Fruit fly (Drosophila melanogaster) whole organism, wandering third instar larva: Measurements from ENCODE around the gene mtrm.

Experiments
- Abd-B ChIP-seq: fragments of >200 bp; optimal IDR thresholded peaks from 2 replicates; lab custom pipeline; 2017; ENCODE audit warnings: missing biosample characterization, missing genetic modification characterization
- CG32264 ChIP-seq: fragments of 200-800 bp; sonication (Bioruptor generic); optimal IDR thresholded peaks from 2 replicates; lab custom pipeline; 2016; ENCODE audit warnings: missing biosample characterization, missing genetic modification characterization
- CG9705 ChIP-seq: fragments of 200-800 bp; sonication (Bioruptor generic); optimal IDR thresholded peaks from 2 replicates; lab custom pipeline; 2018; ENCODE audit warnings: missing biosample characterization, mild to moderate bottlenecking, missing genetic modification characterization
- CrebA ChIP-seq: fragments of 200-800 bp; sonication (Bioruptor generic); optimal IDR thresholded peaks from 2 replicates; lab custom pipeline; 2016; ENCODE audit warnings: missing biosample characterization, mild to moderate bottlenecking, missing genetic modification characterization, borderline replicate concordance
- Dfd ChIP-seq: fragments of >200 bp; optimal IDR thresholded peaks from 2 replicates; lab custom pipeline; 2017; ENCODE audit warnings: missing biosample characterization, missing genetic modification characterization
- Dif ChIP-seq: fragments of 200-275, 200-300 bp; sonication (Bioruptor generic); optimal IDR thresholded peaks from 2 replicates; lab custom pipeline; 2018; ENCODE audit warnings: missing biosample characterization, missing genetic modification characterization; ENCODE audit not compliant: partially characterized antibody
- GATAd ChIP-seq: sonication (Bioruptor generic); optimal IDR thresholded peaks from 2 replicates; lab custom pipeline; 2016; ENCODE audit warnings: missing biosample characterization, missing genetic modification characterization
- HLH106 ChIP-seq: fragments of 200-800 bp; optimal IDR thresholded peaks from 3 replicates; lab custom pipeline; 2019; ENCODE audit warnings: missing biosample characterization, mild to moderate bottlenecking, missing genetic modification characterization, moderate library complexity
- Hnf4 ChIP-seq: fragments of 200-800 bp; sonication (Bioruptor generic); optimal IDR thresholded peaks from 2 replicates; lab custom pipeline; 2016; ENCODE audit warnings: missing biosample characterization, mild to moderate bottlenecking, missing genetic modification characterization
- Hr78 ChIP-seq: fragments of >200 bp; optimal IDR thresholded peaks from 2 replicates; lab custom pipeline; 2017; ENCODE audit warnings: missing biosample characterization, missing genetic modification characterization
- Hr83 ChIP-seq: fragments of 200-300 bp; sonication (Bioruptor generic); optimal IDR thresholded peaks from 2 replicates; lab custom pipeline; 2016; ENCODE audit warnings: missing biosample characterization, mild to moderate bottlenecking, missing genetic modification characterization, moderate library complexity; ENCODE audit not compliant: poor library complexity, severe bottlenecking
- Jra ChIP-seq: sonication (Bioruptor generic); optimal IDR thresholded peaks from 2 replicates; lab custom pipeline; 2016; ENCODE audit warnings: missing biosample characterization, missing genetic modification characterization
- Mio ChIP-seq: sonication (Bioruptor generic); optimal IDR thresholded peaks from 2 replicates; lab custom pipeline; 2016; ENCODE audit warnings: missing biosample characterization, missing genetic modification characterization
- Myc ChIP-seq: fragments of >200 bp; optimal IDR thresholded peaks from 2 replicates; lab custom pipeline; 2017
- N ChIP-seq: fragments of >200 bp; optimal IDR thresholded peaks from 2 replicates; lab custom pipeline; 2018; ENCODE audit warnings: missing biosample characterization, missing external identifiers, missing genetic modification characterization
- OdsH ChIP-seq: fragments of 200-800 bp; sonication (Bioruptor generic); optimal IDR thresholded peaks from 2 replicates; lab custom pipeline; 2016; ENCODE audit warnings: missing biosample characterization, mild to moderate bottlenecking, missing genetic modification characterization
- Rel ChIP-seq, 2 experiments: fragments of 200-800 bp; sonication (Bioruptor generic) in 1 of 2; optimal IDR thresholded peaks; 2 replicates in 1 of 2; 3 replicates in 1 of 2; lab custom pipeline; 2016 to 2019; ENCODE audit warnings: mild to moderate bottlenecking in 2 of 2, missing biosample characterization in 2 of 2, missing genetic modification characterization in 2 of 2, moderate library complexity in 1 of 2
- Sp1 ChIP-seq: fragments of 200-800 bp; sonication (Bioruptor generic); optimal IDR thresholded peaks from 3 replicates; lab custom pipeline; 2019; ENCODE audit warnings: missing biosample characterization, mild to moderate bottlenecking, missing genetic modification characterization, moderate library complexity
- Vsx2 ChIP-seq: fragments of 200-300, 225-300 bp; sonication (Bioruptor generic); optimal IDR thresholded peaks from 2 replicates; lab custom pipeline; 2018; ENCODE audit warnings: missing biosample characterization, missing genetic modification characterization; ENCODE audit not compliant: partially characterized antibody
- br ChIP-seq: fragments of 200-800 bp; sonication (Bioruptor generic); optimal IDR thresholded peaks from 2 replicates; lab custom pipeline; 2016; ENCODE audit warnings: missing biosample characterization, missing genetic modification characterization
- brk ChIP-seq: fragments of 200-800 bp; sonication (Bioruptor generic); optimal IDR thresholded peaks from 2 replicates; lab custom pipeline; 2016; ENCODE audit warnings: missing biosample characterization, mild to moderate bottlenecking, missing genetic modification characterization
- dl ChIP-seq, 2 experiments: fragments of 175-275, 200-275 bp in 1 of 2; fragments of 200-275 bp in 1 of 2; sonication (Bioruptor generic); optimal IDR thresholded peaks; lab custom pipeline; 2018; ENCODE audit warnings: mild to moderate bottlenecking in 2 of 2, missing biosample characterization in 2 of 2, missing genetic modification characterization in 2 of 2, moderate library complexity in 2 of 2; ENCODE audit not compliant: partially characterized antibody in 2 of 2, insufficient read depth in 1 of 2
- dmrt93B ChIP-seq: fragments of 200-800 bp; sonication (Bioruptor generic); optimal IDR thresholded peaks from 2 replicates; lab custom pipeline; 2018; ENCODE audit warnings: missing biosample characterization, mild to moderate bottlenecking, missing genetic modification characterization
- dsf ChIP-seq: sonication (Bioruptor generic); optimal IDR thresholded peaks from 2 replicates; lab custom pipeline; 2016; ENCODE audit warnings: missing biosample characterization, missing genetic modification characterization, borderline replicate concordance
- ey ChIP-seq: fragments of 200-800 bp; sonication (Bioruptor generic); optimal IDR thresholded peaks from 2 replicates; lab custom pipeline; 2016; ENCODE audit warnings: missing biosample characterization, missing genetic modification characterization
- foxo ChIP-seq, 2 experiments: fragments of 200-800 bp; sonication (Bioruptor generic); optimal IDR thresholded peaks; 2 replicates in 1 of 2; 3 replicates in 1 of 2; lab custom pipeline; 2016 to 2017; ENCODE audit warnings: missing biosample characterization in 2 of 2, missing genetic modification characterization in 2 of 2
- fru ChIP-seq: fragments of 200-800 bp; sonication (Bioruptor generic); optimal IDR thresholded peaks from 3 replicates; lab custom pipeline; 2016; ENCODE audit warnings: missing biosample characterization, mild to moderate bottlenecking, missing genetic modification characterization
- h ChIP-seq: fragments of 200-800 bp; sonication (Bioruptor generic); optimal IDR thresholded peaks from 3 replicates; lab custom pipeline; 2016; ENCODE audit warnings: missing biosample characterization, mild to moderate bottlenecking, missing genetic modification characterization
- jim ChIP-seq: fragments of 175-275, 200-325 bp; sonication (Bioruptor generic); optimal IDR thresholded peaks from 2 replicates; lab custom pipeline; 2016; ENCODE audit warnings: missing biosample characterization, mild to moderate bottlenecking, missing genetic modification characterization
- lola ChIP-seq: fragments of >200 bp; optimal IDR thresholded peaks from 2 replicates; lab custom pipeline; 2017; ENCODE audit warnings: missing biosample characterization, missing genetic modification characterization
- pan ChIP-seq: fragments of >200 bp; optimal IDR thresholded peaks from 2 replicates; lab custom pipeline; 2017
- psq ChIP-seq: fragments of 200-800 bp; sonication (Bioruptor generic); optimal IDR thresholded peaks from 3 replicates; lab custom pipeline; 2017; ENCODE audit warnings: missing biosample characterization, mild to moderate bottlenecking, missing genetic modification characterization, moderate library complexity
- rgr ChIP-seq: fragments of 200-800 bp; sonication (Bioruptor generic); optimal IDR thresholded peaks from 3 replicates; lab custom pipeline; 2016; ENCODE audit warnings: missing biosample characterization, mild to moderate bottlenecking, missing genetic modification characterization
- sage ChIP-seq: fragments of 200-800 bp; sonication (Bioruptor generic); optimal IDR thresholded peaks from 2 replicates; lab custom pipeline; 2016; ENCODE audit warnings: missing biosample characterization, mild to moderate bottlenecking, missing genetic modification characterization
- sv ChIP-seq: fragments of 200-800 bp; sonication (Bioruptor generic); optimal IDR thresholded peaks from 3 replicates; lab custom pipeline; 2016; ENCODE audit warnings: missing biosample characterization, missing genetic modification characterization
- tai ChIP-seq: sonication (Bioruptor generic); optimal IDR thresholded peaks from 2 replicates; lab custom pipeline; 2016; ENCODE audit warnings: missing biosample characterization, missing genetic modification characterization
- usp ChIP-seq: fragments of >200 bp; optimal IDR thresholded peaks from 2 replicates; lab custom pipeline; 2017; ENCODE audit warnings: missing biosample characterization, missing genetic modification characterization
- woc ChIP-seq: sonication (Bioruptor generic); optimal IDR thresholded peaks from 2 replicates; lab custom pipeline; 2016; ENCODE audit warnings: missing biosample characterization, mild to moderate bottlenecking, missing genetic modification characterization

The mtrm gene

dm6 chr3L:8412725-8413124 lies at the start of gene mtrm, which contains the start of gene Oseg1:
Gene mtrm, plus strand, starts transcription at chr3L:8413012.
Gene Oseg1, minus strand, starts transcription at chr3L:8412825.
- TF ChIP-seq pan, result no peak
- no peak for TF ChIP-seq GATAd
- no peak for TF ChIP-seq ey (GFP tag; lab: Kevin White, UChicago)
- no peak for TF ChIP-seq Jra (GFP tag; lab: Kevin White, UChicago)
- no peak for TF ChIP-seq Dfd (GFP tag; lab: Kevin White, UChicago)
- no peak for TF ChIP-seq lola (GFP tag; lab: Kevin White, UChicago)
- no peak for TF ChIP-seq Mio (GFP tag; lab: Kevin White, UChicago)
- no peak for TF ChIP-seq h (GFP tag; lab: Kevin White, UChicago)
- TF ChIP-seq Myc (lab: Kevin White, UChicago), result no peak
- TF ChIP-seq brk (GFP tag; lab: Kevin White, UChicago), result no peak
- TF ChIP-seq rgr (GFP tag; lab: Kevin White, UChicago), result no peak
- TF ChIP-seq Abd-B (GFP tag; lab: Kevin White, UChicago), result no peak
- no peak for TF ChIP-seq foxo (GFP tag; optimal IDR thresholded peaks at IDR 0.05; lab: Kevin White, UChicago)
- no peak for TF ChIP-seq usp (GFP tag; lab: Kevin White, UChicago)
- TF ChIP-seq Hr83 (GFP tag; lab: Kevin White, UChicago), result no peak
- TF ChIP-seq dmrt93B (GFP tag; lab: Kevin White, UChicago), result no peak
- no peak for TF ChIP-seq Hnf4 (GFP tag; lab: Kevin White, UChicago)
- no peak for TF ChIP-seq fru (GFP tag; lab: Kevin White, UChicago)
- TF ChIP-seq Vsx2 (GFP tag; lab: Kevin White, UChicago), result no peak

DNA sequence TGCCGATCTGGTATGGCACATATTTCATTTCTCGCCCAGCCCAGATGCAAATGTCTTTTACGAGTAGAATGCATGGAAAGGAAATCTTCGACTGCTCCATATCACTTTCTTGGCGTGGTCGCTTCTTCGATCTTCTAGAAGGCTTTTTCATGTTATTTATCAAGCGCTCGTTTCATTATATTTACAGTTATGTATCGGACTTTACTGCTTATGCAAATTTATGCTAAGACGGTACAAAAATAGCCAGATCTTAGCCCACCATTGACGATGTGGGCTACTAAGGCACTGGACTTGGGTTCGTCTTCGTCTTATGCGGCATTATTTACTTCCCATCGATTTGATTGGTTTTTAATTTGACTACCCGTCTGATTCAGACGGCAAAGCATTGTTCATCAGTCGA lies 49.5 kb upstream of the mtrm start:
- TF ChIP-seq pan (no peak), jim (GFP tag; lab: Kevin White, UChicago) (no peak), dl (GFP tag; optimal IDR thresholded peaks at IDR 0.05; lab: Kevin White, UChicago; ENCODE audit: insufficient read depth in 1 of 2, partially characterized antibody in 2 of 2) (no peak), Jra (GFP tag; lab: Kevin White, UChicago) (no peak), fru (GFP tag; lab: Kevin White, UChicago) (no peak), Hnf4 (GFP tag; lab: Kevin White, UChicago) (no peak)
- TF ChIP-seq, all 38 proteins: peak for 0

DNA sequence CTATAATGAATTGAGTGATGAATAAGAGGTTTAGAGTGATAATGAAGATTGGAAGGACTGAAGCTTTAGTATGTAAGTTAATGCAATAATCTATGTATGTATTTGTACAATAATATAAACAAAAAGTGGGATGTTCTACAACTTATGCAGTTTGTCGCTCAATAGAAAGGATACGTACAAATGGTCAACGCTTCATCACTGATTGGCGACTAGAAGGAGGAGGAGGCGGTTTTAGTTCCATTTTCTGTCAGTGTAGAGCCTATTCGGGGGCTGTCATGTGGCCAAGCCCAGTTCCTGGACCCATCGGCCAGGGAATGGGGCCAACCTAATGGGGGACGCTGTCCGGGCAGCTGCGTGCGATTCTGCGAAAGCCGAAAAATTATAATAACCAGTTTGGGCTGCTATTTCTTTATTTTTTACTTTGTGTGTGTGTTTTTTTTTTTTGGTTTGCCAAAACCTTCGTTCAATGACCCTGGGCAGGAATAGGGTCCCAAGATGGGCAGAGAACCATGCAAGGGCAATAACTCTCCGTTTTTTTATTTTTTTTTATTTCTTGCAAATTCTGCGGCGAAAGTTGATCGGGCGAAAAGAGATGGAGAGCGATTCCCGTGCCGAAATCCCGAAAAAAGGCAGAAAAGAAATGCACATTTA lies 44.0 kb upstream of the mtrm start:
- TF ChIP-seq Vsx2 (GFP tag; lab: Kevin White, UChicago) (no peak), lola (GFP tag; lab: Kevin White, UChicago) (no peak), Hr78 (GFP tag; lab: Kevin White, UChicago) (no peak), woc (GFP tag; lab: Kevin White, UChicago) (peak; percentile 63), pan (no peak), CrebA (GFP tag; lab: Kevin White, UChicago) (peak; percentile 88), OdsH (GFP tag; lab: Kevin White, UChicago) (peak; percentile 67), CG32264 (no peak), Dif (GFP tag; lab: Kevin White, UChicago) (no peak), tai (GFP tag; lab: Kevin White, UChicago) (no peak), usp (GFP tag; lab: Kevin White, UChicago) (no peak), Jra (GFP tag; lab: Kevin White, UChicago) (no peak), Sp1 (peak; percentile 55), dl (GFP tag; optimal IDR thresholded peaks at IDR 0.05; lab: Kevin White, UChicago; ENCODE audit: insufficient read depth in 1 of 2, partially characterized antibody in 2 of 2) (no peak), HLH106 (tag; lab: Kevin White, UChicago) (peak; percentile 68), Hr83 (GFP tag; lab: Kevin White, UChicago) (no peak), br (GFP tag; lab: Kevin White, UChicago) (peak; percentile 52), Abd-B (GFP tag; lab: Kevin White, UChicago) (no peak), rgr (GFP tag; lab: Kevin White, UChicago) (peak; percentile 32), h (GFP tag; lab: Kevin White, UChicago) (peak; percentile 79), sage (GFP tag; lab: Kevin White, UChicago) (peak; percentile 36), Mio (GFP tag; lab: Kevin White, UChicago) (no peak), dmrt93B (GFP tag; lab: Kevin White, UChicago) (peak; percentile 60), psq (GFP tag; lab: Kevin White, UChicago) (peak; percentile 32), foxo (GFP tag; optimal IDR thresholded peaks at IDR 0.05; lab: Kevin White, UChicago) (peak in 1 of 2 experiments; percentile 60), dsf (no peak), sv (no peak), GATAd (no peak), fru (GFP tag; lab: Kevin White, UChicago) (peak; percentile 77), Dfd (GFP tag; lab: Kevin White, UChicago) (no peak), N (no peak), ey (GFP tag; lab: Kevin White, UChicago) (peak; percentile 77), brk (GFP tag; lab: Kevin White, UChicago) (no peak), jim (GFP tag; lab: Kevin White, UChicago) (no peak), CG9705 (no peak), Rel (GFP tag; optimal IDR thresholded peaks at IDR 0.05; lab: Kevin White, UChicago) (peak; percentile 89), Rel (tag; optimal IDR thresholded peaks at IDR 0.05; lab: Kevin White, UChicago) (no peak), Myc (lab: Kevin White, UChicago) (no peak), Hnf4 (GFP tag; lab: Kevin White, UChicago) (no peak)
